Worm (Caenorhabditis elegans) whole organism, young adult: ENCODE measurements around the gene glb-10.

ENCODE experiments used
- akir-1 ChIP-seq: fragments of 200-800 bp; sonication (Bioruptor generic); optimal IDR thresholded peaks from 2 replicates; lab custom pipeline; 2018; ENCODE audit warnings: mild to moderate bottlenecking, missing genetic modification characterization, moderate library complexity, missing compliant biosample characterization
- ceh-27 ChIP-seq: fragments of 200-800 bp; sonication (Bioruptor generic); optimal IDR thresholded peaks from 2 replicates; lab custom pipeline; 2018; ENCODE audit warnings: mild to moderate bottlenecking, missing genetic modification characterization, moderate library complexity, missing compliant biosample characterization
- ets-4 ChIP-seq: fragments of 200-800 bp; sonication (Bioruptor generic); optimal IDR thresholded peaks from 2 replicates; lab custom pipeline; 2018; ENCODE audit warnings: mild to moderate bottlenecking, missing genetic modification characterization, missing compliant biosample characterization
- unc-62 ChIP-seq: fragments of 150-350 bp; optimal IDR thresholded peaks from 2 replicates; lab custom pipeline; 2014; ENCODE audit warnings: missing biosample characterization, missing genetic modification reagents, missing genetic modification characterization

DNA sequence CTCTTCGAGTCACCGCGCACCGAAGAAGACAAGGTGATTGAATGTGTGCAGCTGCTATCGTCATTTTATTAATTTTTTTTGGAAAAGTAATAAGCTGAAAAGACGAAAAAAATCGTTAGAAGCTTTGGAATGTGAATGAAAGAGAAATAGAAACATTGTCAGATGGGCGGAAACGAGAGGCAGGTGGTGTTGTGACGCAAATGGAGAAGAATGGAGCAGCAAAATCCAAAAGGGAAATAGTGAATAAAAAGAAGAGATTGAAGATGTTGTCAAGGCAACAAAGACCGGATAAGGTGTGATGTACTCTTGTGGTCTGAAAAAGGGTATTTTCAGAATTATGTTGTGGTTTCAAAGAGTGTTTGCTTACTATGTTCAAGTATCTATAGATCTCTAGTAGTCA lies 33.4 kb upstream of the glb-10 start:
- no peak for TF ChIP-seq ets-4 (GFP tag; lab: Kevin White, UChicago)
- no peak for TF ChIP-seq ceh-27 (GFP tag; lab: Kevin White, UChicago)
- no peak for TF ChIP-seq akir-1 (GFP tag; lab: Kevin White, UChicago)
- TF ChIP-seq unc-62 (GFP tag; lab: Kevin White, UChicago): no peak
